Fruit fly (Drosophila melanogaster) whole organism, embryonic: ENCODE results near the gene CG18302.

Source experiments
- B-H2 ChIP-seq: fragments of 200-800 bp; sonication (Bioruptor generic); optimal IDR thresholded peaks from 2 replicates; lab custom pipeline; 2018; ENCODE audit warnings: missing biosample characterization, mild to moderate bottlenecking, missing genetic modification characterization
- BEAF-32 ChIP-seq: fragments of 200-800 bp; sonication (Bioruptor generic); optimal IDR thresholded peaks from 3 replicates; lab custom pipeline; 2017; ENCODE audit warnings: missing biosample characterization, missing genetic modification characterization, mild to moderate bottlenecking, moderate library complexity, missing genetic modification reagents
- Bgb ChIP-seq: fragments of 200-800 bp; sonication (Bioruptor generic); IDR thresholded peaks from 2 replicates; pipeline ENCODE4 v1.3.6; 2022; ENCODE audit warnings: missing biosample characterization, missing genetic modification characterization; ENCODE audit not compliant: partially characterized antibody
- CG10274 ChIP-seq: fragments of 200-800 bp; sonication (Bioruptor generic); optimal IDR thresholded peaks from 3 replicates; lab custom pipeline; 2017; ENCODE audit warnings: missing biosample characterization, mild to moderate bottlenecking, missing genetic modification characterization
- CG10462 ChIP-seq: fragments of 200-800 bp; sonication (Bioruptor generic); optimal IDR thresholded peaks from 2 replicates; lab custom pipeline; 2016; ENCODE audit warnings: missing biosample characterization, missing genetic modification characterization
- CG12744 ChIP-seq: fragments of 200-800 bp; sonication (Bioruptor generic); optimal IDR thresholded peaks from 2 replicates; lab custom pipeline; 2016; ENCODE audit warnings: missing biosample characterization, missing genetic modification characterization
- CG15601 ChIP-seq: fragments of 200-800 bp; sonication (Bioruptor generic); optimal IDR thresholded peaks from 3 replicates; lab custom pipeline; 2019; ENCODE audit warnings: missing biosample characterization, mild to moderate bottlenecking, missing genetic modification characterization, moderate library complexity
- CG18619 ChIP-seq: fragments of 200-800 bp; sonication (Bioruptor generic); optimal IDR thresholded peaks from 3 replicates; lab custom pipeline; 2017; ENCODE audit warnings: missing biosample characterization, mild to moderate bottlenecking, missing genetic modification characterization
- CG31388 ChIP-seq: fragments of 200-800 bp; sonication (Bioruptor generic); optimal IDR thresholded peaks from 2 replicates; lab custom pipeline; 2016; ENCODE audit warnings: missing biosample characterization, missing genetic modification characterization
- CG33557 ChIP-seq: fragments of 200-800 bp; sonication (Bioruptor generic); optimal IDR thresholded peaks from 2 replicates; lab custom pipeline; 2019; ENCODE audit warnings: missing biosample characterization, mild to moderate bottlenecking, missing genetic modification characterization, moderate library complexity
- CG42726 ChIP-seq: fragments of 200-800 bp; sonication (Bioruptor generic); IDR thresholded peaks from 2 replicates; pipeline ENCODE4 v1.3.6; 2022; ENCODE audit warnings: missing biosample characterization, missing genetic modification characterization; ENCODE audit not compliant: partially characterized antibody
- CG7987 ChIP-seq: fragments of 200-800 bp; sonication (Bioruptor generic); optimal IDR thresholded peaks from 2 replicates; lab custom pipeline; 2018; ENCODE audit warnings: missing biosample characterization, mild to moderate bottlenecking, missing genetic modification characterization, moderate library complexity
- Dp ChIP-seq: fragments of 200-800 bp; sonication (Bioruptor generic); optimal IDR thresholded peaks from 2 replicates; lab custom pipeline; 2018; ENCODE audit warnings: missing biosample characterization, mild to moderate bottlenecking, missing genetic modification characterization, moderate library complexity
- E2f2 ChIP-seq: fragments of 200-800 bp; sonication (Bioruptor generic); IDR thresholded peaks from 2 replicates; pipeline ENCODE4 v1.3.6; 2022; ENCODE audit warnings: missing biosample characterization, missing genetic modification characterization
- ERR ChIP-seq: fragments of 200-800 bp; sonication (Bioruptor generic); optimal IDR thresholded peaks from 2 replicates; lab custom pipeline; 2016; ENCODE audit warnings: missing biosample characterization, missing genetic modification characterization
- Fer1 ChIP-seq: fragments of 200-800 bp; sonication (Bioruptor generic); optimal IDR thresholded peaks from 2 replicates; lab custom pipeline; 2017; ENCODE audit warnings: missing biosample characterization, mild to moderate bottlenecking, missing genetic modification characterization
- Hr51 ChIP-seq, 2 experiments: fragments of 200-800 bp; sonication (Bioruptor generic); optimal IDR thresholded peaks; 2 replicates in 1 of 2; 3 replicates in 1 of 2; lab custom pipeline; 2016 to 2018; ENCODE audit warnings: missing biosample characterization in 2 of 2, missing genetic modification characterization in 2 of 2, mild to moderate bottlenecking in 1 of 2, moderate library complexity in 1 of 2
- Oli ChIP-seq: fragments of 200-800 bp; sonication (Bioruptor generic); optimal IDR thresholded peaks from 2 replicates; lab custom pipeline; 2018; ENCODE audit warnings: missing biosample characterization, mild to moderate bottlenecking, missing genetic modification characterization, moderate library complexity
- Pdp1 ChIP-seq, 2 experiments: fragments of 200-800 bp; sonication (Bioruptor generic); optimal IDR thresholded peaks; 3 replicates each; lab custom pipeline; 2016; ENCODE audit warnings: missing biosample characterization in 2 of 2, missing genetic modification characterization in 2 of 2, mild to moderate bottlenecking in 1 of 2, moderate library complexity in 1 of 2
- Ptx1 ChIP-seq: fragments of 200-800 bp; sonication (Bioruptor generic); IDR thresholded peaks from 2 replicates; pipeline ENCODE4 v1.3.6; 2022; ENCODE audit warnings: missing biosample characterization, missing genetic modification characterization
- Rfx ChIP-seq: fragments of 200-800 bp; sonication (Bioruptor generic); IDR thresholded peaks from 2 replicates; pipeline ENCODE4 v1.3.6; 2022; ENCODE audit warnings: missing biosample characterization, missing genetic modification characterization
- Sry-δ ChIP-seq: fragments of 200-800 bp; sonication (Bioruptor generic); optimal IDR thresholded peaks from 2 replicates; lab custom pipeline; 2016; ENCODE audit warnings: missing biosample characterization, missing genetic modification characterization
- Ssrp ChIP-seq: fragments of 200-800 bp; sonication (Bioruptor generic); optimal IDR thresholded peaks from 2 replicates; lab custom pipeline; 2018; ENCODE audit warnings: missing biosample characterization, mild to moderate bottlenecking, missing genetic modification characterization, moderate library complexity
- amos ChIP-seq: fragments of 200-800 bp; sonication (Bioruptor generic); IDR thresholded peaks from 2 replicates; pipeline ENCODE4 v1.3.6; 2022; ENCODE audit warnings: missing biosample characterization, missing genetic modification characterization; ENCODE audit not compliant: partially characterized antibody
- aop ChIP-seq: fragments of 200-800 bp; sonication (Bioruptor generic); IDR thresholded peaks from 2 replicates; pipeline ENCODE4 v1.3.6; 2022; ENCODE audit warnings: missing biosample characterization, missing genetic modification characterization
- ash1 ChIP-seq: fragments of 200-800 bp; sonication (Bioruptor generic); optimal IDR thresholded peaks from 2 replicates; lab custom pipeline; 2018; ENCODE audit warnings: missing biosample characterization, mild to moderate bottlenecking, missing genetic modification characterization
- az2 ChIP-seq: fragments of 200-800 bp; sonication (Bioruptor generic); optimal IDR thresholded peaks from 3 replicates; lab custom pipeline; 2016; ENCODE audit warnings: missing biosample characterization, missing genetic modification characterization
- caup ChIP-seq: fragments of 200-800 bp; sonication (Bioruptor generic); optimal IDR thresholded peaks from 3 replicates; lab custom pipeline; 2017; ENCODE audit warnings: missing biosample characterization, mild to moderate bottlenecking, missing genetic modification characterization, moderate library complexity; ENCODE audit not compliant: severe bottlenecking
- esg ChIP-seq: fragments of 200-800 bp; sonication (Bioruptor generic); conservative IDR thresholded peaks from 2 replicates; pipeline ENCODE4 v1.3.6; 2022; ENCODE audit warnings: missing biosample characterization, missing genetic modification characterization
- gsb-n ChIP-seq: fragments of 200-800 bp; sonication (Bioruptor generic); optimal IDR thresholded peaks from 3 replicates; lab custom pipeline; 2018; ENCODE audit warnings: missing biosample characterization, mild to moderate bottlenecking, missing genetic modification characterization
- h ChIP-seq: fragments of >200 bp; optimal IDR thresholded peaks from 2 replicates; lab custom pipeline; 2017
- her ChIP-seq: fragments of 200-800 bp; sonication (Bioruptor generic); optimal IDR thresholded peaks from 2 replicates; lab custom pipeline; 2016; ENCODE audit warnings: missing biosample characterization, missing genetic modification characterization
- insv ChIP-seq, 2 experiments: fragments of 200-800 bp; sonication (Bioruptor generic); optimal IDR thresholded peaks; 3 replicates each; lab custom pipeline; 2016 to 2018; ENCODE audit warnings: missing biosample characterization in 2 of 2, missing genetic modification characterization in 2 of 2
- jumu ChIP-seq: fragments of 200-800 bp; sonication (Bioruptor generic); optimal IDR thresholded peaks from 3 replicates; lab custom pipeline; 2016; ENCODE audit warnings: missing biosample characterization, missing genetic modification characterization
- kni ChIP-seq: fragments of 200-800 bp; sonication (Bioruptor generic); optimal IDR thresholded peaks from 3 replicates; lab custom pipeline; 2017; ENCODE audit warnings: mild to moderate bottlenecking, missing biosample characterization, missing genetic modification reagents, missing genetic modification characterization
- lola ChIP-seq, 3 experiments: fragments of >200 bp in 2 of 3; fragments of 200-800 bp in 1 of 3; sonication (Bioruptor generic) in 1 of 3; optimal IDR thresholded peaks; 2 replicates each; lab custom pipeline; 2017 to 2019; ENCODE audit warnings: missing biosample characterization in 3 of 3, missing genetic modification characterization in 3 of 3, mild to moderate bottlenecking in 1 of 3, moderate library complexity in 1 of 3
- nau ChIP-seq: fragments of 200-800 bp; sonication (Bioruptor generic); optimal IDR thresholded peaks from 3 replicates; lab custom pipeline; 2017; ENCODE audit warnings: missing biosample characterization, mild to moderate bottlenecking, missing genetic modification characterization, missing genetic modification reagents
- nom ChIP-seq: fragments of 200-800 bp; sonication (Bioruptor generic); optimal IDR thresholded peaks from 2 replicates; lab custom pipeline; 2017; ENCODE audit warnings: missing biosample characterization, missing genetic modification characterization, mild to moderate bottlenecking, moderate library complexity, missing genetic modification reagents
- pita ChIP-seq: fragments of 200-800 bp; sonication (Bioruptor generic); optimal IDR thresholded peaks from 2 replicates; lab custom pipeline; 2017; ENCODE audit warnings: missing biosample characterization, mild to moderate bottlenecking, missing genetic modification characterization
- pzg ChIP-seq: fragments of 200-800 bp; sonication (Bioruptor generic); optimal IDR thresholded peaks from 3 replicates; lab custom pipeline; 2018; ENCODE audit warnings: missing biosample characterization, mild to moderate bottlenecking, missing genetic modification characterization, moderate library complexity
- sd ChIP-seq: fragments of 200-800 bp; sonication (Bioruptor generic); optimal IDR thresholded peaks from 3 replicates; lab custom pipeline; 2018; ENCODE audit warnings: missing biosample characterization, mild to moderate bottlenecking, missing genetic modification characterization, moderate library complexity
- sima ChIP-seq: fragments of 200-800 bp; sonication (Bioruptor generic); optimal IDR thresholded peaks from 2 replicates; lab custom pipeline; 2016; ENCODE audit warnings: missing biosample characterization, missing genetic modification characterization
- sqz ChIP-seq: fragments of 200-800 bp; sonication (Bioruptor generic); optimal IDR thresholded peaks from 3 replicates; lab custom pipeline; 2018; ENCODE audit warnings: missing biosample characterization, mild to moderate bottlenecking, missing genetic modification characterization
- stwl ChIP-seq: fragments of 200-800 bp; sonication (Bioruptor generic); optimal IDR thresholded peaks from 3 replicates; lab custom pipeline; 2018; ENCODE audit warnings: missing biosample characterization, mild to moderate bottlenecking, missing genetic modification characterization, moderate library complexity
- tap ChIP-seq: fragments of 200-800 bp; optimal IDR thresholded peaks from 3 replicates; lab custom pipeline; 2019; ENCODE audit warnings: missing biosample characterization, mild to moderate bottlenecking, missing genetic modification characterization, moderate library complexity
- ttk ChIP-seq: fragments of 200-800 bp; sonication (Bioruptor generic); IDR thresholded peaks from 2 replicates; pipeline ENCODE4 v2.1.2; 2022; ENCODE audit warnings: missing biosample characterization, missing genetic modification characterization
- twi ChIP-seq: fragments of 200-800 bp; optimal IDR thresholded peaks from 2 replicates; lab custom pipeline; 2019; ENCODE audit warnings: missing biosample characterization, mild to moderate bottlenecking, missing genetic modification characterization, moderate library complexity
- wor ChIP-seq: fragments of 200-800 bp; sonication (Bioruptor generic); IDR thresholded peaks from 2 replicates; pipeline ENCODE4 v1.3.6; 2022; ENCODE audit warnings: missing biosample characterization, missing genetic modification characterization

The CG18302 gene

DNA sequence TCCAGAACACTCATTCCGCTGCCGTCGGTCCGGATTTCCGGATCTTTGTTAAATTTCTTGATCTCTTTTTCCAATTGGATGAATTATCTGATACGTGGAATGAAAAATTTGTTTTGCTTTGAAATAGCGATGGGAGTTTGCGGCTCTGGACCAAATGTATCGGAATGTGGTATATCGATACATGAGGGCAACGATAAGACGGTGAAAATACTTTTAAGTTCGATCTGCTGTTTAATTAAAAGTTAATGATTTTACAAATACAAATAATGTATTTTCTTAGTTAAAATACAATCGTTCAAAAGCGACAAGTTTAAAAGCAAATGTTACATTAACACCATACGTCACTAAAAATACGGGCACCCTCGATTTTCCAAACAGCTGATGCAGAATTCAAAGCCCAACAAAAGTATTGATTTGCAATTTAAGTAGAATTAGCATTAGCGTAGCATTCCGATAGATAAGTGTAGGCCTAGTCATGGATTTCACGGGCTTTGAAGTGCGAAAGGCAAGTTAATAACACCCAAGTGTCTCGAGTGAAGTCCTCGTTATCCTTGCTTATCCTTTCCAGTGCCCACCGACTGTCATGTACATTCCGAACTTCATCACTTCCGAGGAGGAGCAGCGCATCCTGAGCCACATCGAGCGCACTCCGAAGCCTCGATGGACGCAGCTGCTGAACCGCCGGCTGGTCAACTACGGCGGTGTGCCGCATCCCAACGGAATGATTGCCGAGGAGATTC is 45.5 kb upstream of the CG18302 start, which contains the start of the genes Cog4 and CG6144 (continued):
- TF ChIP-seq Pdp1 (GFP tag; optimal IDR thresholded peaks at IDR 0.05; lab: Kevin White, UChicago) (peak in 1 of 2 experiments; percentile 22), CG33557 (GFP tag; lab: Kevin White, UChicago) (no peak), Rfx (GFP tag; lab: Robert Waterston, UW) (0 out of 2 replicates have a peak, but pooled peaks have one; percentile 33), B-H2 (GFP tag; lab: Kevin White, UChicago) (no peak), esg (GFP tag; lab: Robert Waterston, UW) (0 out of 2 replicates have a peak, but pooled peaks have one; percentile 7), sd (tag; lab: Kevin White, UChicago) (peak; percentile 97), CG10462 (GFP tag; lab: Kevin White, UChicago) (no peak), Ptx1 (GFP tag; lab: Robert Waterston, UW) (peak; percentile 19; the same call in 1 of the 2 replicates), CG42726 (no peak; the same call in 1 of the 2 replicates), wor (no peak), pita (GFP tag; lab: Kevin White, UChicago) (no peak), h (no peak), nau (GFP tag; lab: Kevin White, UChicago) (no peak), CG15601 (no peak), Oli (tag; lab: Kevin White, UChicago) (no peak), jumu (GFP tag; lab: Kevin White, UChicago) (peak; percentile 47), CG7987 (GFP tag; lab: Kevin White, UChicago) (no peak), tap (tag; lab: Kevin White, UChicago) (no peak), ERR (GFP tag; lab: Kevin White, UChicago) (no peak), lola (GFP tag; optimal IDR thresholded peaks at IDR 0.05; lab: Kevin White, UChicago) (peak in 1 of 3 experiments; percentile 55), amos (GFP tag; lab: Robert Waterston, UW) (peak; percentile 77), Hr51 (GFP tag; optimal IDR thresholded peaks at IDR 0.05; lab: Kevin White, UChicago) (no peak), sqz (no peak), BEAF-32 (peak; percentile 78), stwl (tag; lab: Kevin White, UChicago) (peak; percentile 34), sima (GFP tag; lab: Kevin White, UChicago) (no peak), Fer1 (no peak), pzg (GFP tag; lab: Kevin White, UChicago) (peak; percentile 61), az2 (GFP tag; lab: Kevin White, UChicago) (peak; percentile 9), ttk (no peak), Ssrp (tag; lab: Kevin White, UChicago) (no peak), kni (GFP tag; lab: Kevin White, UChicago) (no peak), nom (GFP tag; lab: Kevin White, UChicago) (no peak), CG31388 (GFP tag; lab: Kevin White, UChicago) (no peak), insv (GFP tag; optimal IDR thresholded peaks at IDR 0.05; lab: Kevin White, UChicago) (peak in 1 of 2 experiments; percentile 86), Sry-δ (GFP tag; lab: Kevin White, UChicago) (peak; percentile 87), CG10274 (no peak), twi (tag; lab: Kevin White, UChicago) (no peak), E2f2 (GFP tag; lab: Robert Waterston, UW) (peak; percentile 52), CG12744 (GFP tag; lab: Kevin White, UChicago) (no peak), gsb-n (tag; lab: Kevin White, UChicago) (no peak), Bgb (GFP tag; lab: Robert Waterston, UW) (peak; percentile 72), ash1 (GFP tag; lab: Kevin White, UChicago) (no peak), CG18619 (GFP tag; lab: Kevin White, UChicago) (no peak), her (GFP tag; lab: Kevin White, UChicago) (no peak), aop (GFP tag; lab: Robert Waterston, UW) (no peak), caup (no peak), Dp (GFP tag; lab: Kevin White, UChicago) (peak; percentile 45)
